Worm (Caenorhabditis elegans) whole organism, young adult: ENCODE measurements around the gene F09E5.12.

Experiments
- B0019.2 ChIP-seq: fragments of 200-800 bp; sonication (Bioruptor generic); conservative IDR thresholded peaks from 2 replicates; pipeline ENCODE4 v1.3.6; 2022; ENCODE audit warnings: missing genetic modification reagents, missing genetic modification characterization, missing compliant biosample characterization
- C17E4.6 ChIP-seq: fragments of 200-800 bp; sonication (Bioruptor generic); IDR thresholded peaks from 2 replicates; pipeline ENCODE4 v1.3.6; 2022; ENCODE audit warnings: missing genetic modification reagents, missing genetic modification characterization, missing compliant biosample characterization
- F39B2.1 ChIP-seq: fragments of 200-800 bp; sonication (Bioruptor generic); IDR thresholded peaks from 2 replicates; pipeline ENCODE4 v1.3.6; 2022; ENCODE audit warnings: missing genetic modification reagents, missing genetic modification characterization, missing compliant biosample characterization
- F49E8.2 ChIP-seq: sonication (generic microtip); optimal IDR thresholded peaks from 3 replicates; lab custom pipeline; 2017; ENCODE audit warnings: missing genetic modification characterization, mild to moderate bottlenecking, missing compliant biosample characterization, antibody characterized with exemption, moderate library complexity; ENCODE audit not compliant: insufficient read depth
- F57C9.4 ChIP-seq: sonication (generic microtip); optimal IDR thresholded peaks from 2 replicates; lab custom pipeline; 2017; ENCODE audit warnings: mild to moderate bottlenecking, missing genetic modification characterization, missing compliant biosample characterization
- K12H6.12 ChIP-seq: fragments of 200-800 bp; sonication (Bioruptor generic); optimal IDR thresholded peaks from 2 replicates; lab custom pipeline; 2018; ENCODE audit warnings: mild to moderate bottlenecking, missing genetic modification characterization, missing compliant biosample characterization
- Y53F4B.3 ChIP-seq: fragments of 200-800 bp; sonication (Bioruptor generic); IDR thresholded peaks from 2 replicates; pipeline ENCODE4 v1.3.6; 2022; ENCODE audit warnings: missing genetic modification reagents, missing genetic modification characterization, missing compliant biosample characterization
- Y56A3A.18 ChIP-seq: fragments of 200-800 bp; sonication (Bioruptor generic); IDR thresholded peaks from 2 replicates; pipeline ENCODE4 v1.3.6; 2022; ENCODE audit warnings: missing genetic modification reagents, missing genetic modification characterization, missing compliant biosample characterization
- Y95B8A.8 ChIP-seq: fragments of 200-800 bp; sonication (Bioruptor generic); IDR thresholded peaks from 2 replicates; pipeline ENCODE4 v1.3.6; 2022; ENCODE audit warnings: missing genetic modification reagents, missing genetic modification characterization, missing compliant biosample characterization
- aptf-3 ChIP-seq: fragments of 200-800 bp; sonication (Bioruptor generic); IDR thresholded peaks from 2 replicates; pipeline ENCODE4 v1.3.6; 2022; ENCODE audit warnings: missing genetic modification characterization, missing compliant biosample characterization
- athp-1 ChIP-seq: sonication (generic microtip); optimal IDR thresholded peaks from 2 replicates; lab custom pipeline; 2017; ENCODE audit warnings: mild to moderate bottlenecking, missing genetic modification characterization, missing compliant biosample characterization
- attf-6 ChIP-seq: fragments of 200-800 bp; sonication (Bioruptor generic); IDR thresholded peaks from 2 replicates; pipeline ENCODE4 v1.3.6; 2022; ENCODE audit warnings: missing genetic modification reagents, missing genetic modification characterization, missing compliant biosample characterization
- bed-2 ChIP-seq: fragments of 200-800 bp; sonication (Bioruptor generic); IDR thresholded peaks from 2 replicates; pipeline ENCODE4 v1.3.6; 2022; ENCODE audit warnings: missing genetic modification reagents, missing genetic modification characterization, missing compliant biosample characterization
- ccch-3 ChIP-seq: fragments of 200-800 bp; sonication (Bioruptor generic); optimal IDR thresholded peaks from 2 replicates; lab custom pipeline; 2018; ENCODE audit warnings: mild to moderate bottlenecking, missing genetic modification characterization, missing compliant biosample characterization
- ceh-27 ChIP-seq: fragments of 200-800 bp; sonication (Bioruptor generic); optimal IDR thresholded peaks from 2 replicates; lab custom pipeline; 2018; ENCODE audit warnings: mild to moderate bottlenecking, missing genetic modification characterization, moderate library complexity, missing compliant biosample characterization
- ceh-91 ChIP-seq: fragments of 200-800 bp; sonication (Bioruptor generic); IDR thresholded peaks from 2 replicates; pipeline ENCODE4 v1.3.6; 2022; ENCODE audit warnings: missing genetic modification reagents, missing genetic modification characterization, missing compliant biosample characterization
- die-1 ChIP-seq: sonication (generic microtip); optimal IDR thresholded peaks from 2 replicates; lab custom pipeline; 2016; ENCODE audit warnings: missing genotype, mild to moderate bottlenecking, missing genetic modification characterization, missing compliant biosample characterization
- dox-1 ChIP-seq: fragments of 200-800 bp; sonication (Bioruptor generic); IDR thresholded peaks from 2 replicates; pipeline ENCODE4 v1.3.6; 2022; ENCODE audit warnings: missing genetic modification reagents, missing genetic modification characterization, missing compliant biosample characterization
- dpff-1 ChIP-seq: sonication (generic microtip); optimal IDR thresholded peaks from 2 replicates; lab custom pipeline; 2017; ENCODE audit warnings: mild to moderate bottlenecking, missing genetic modification characterization, missing compliant biosample characterization
- dpl-1 ChIP-seq: fragments of 150-350 bp; optimal IDR thresholded peaks from 2 replicates; lab custom pipeline; 2014; ENCODE audit warnings: missing biosample characterization, missing genetic modification reagents, missing genetic modification characterization
- egl-18 ChIP-seq: fragments of 200-800 bp; sonication (Bioruptor generic); IDR thresholded peaks from 2 replicates; pipeline ENCODE4 v1.3.6; 2022; ENCODE audit warnings: missing genetic modification reagents, missing genetic modification characterization, missing compliant biosample characterization
- egl-44 ChIP-seq: fragments of 200-800 bp; sonication (Bioruptor generic); IDR thresholded peaks from 2 replicates; pipeline ENCODE4 v1.3.6; 2022; ENCODE audit warnings: missing genetic modification reagents, missing genetic modification characterization, missing compliant biosample characterization
- ekl-4 ChIP-seq: fragments of 200-800 bp; sonication (Bioruptor generic); IDR thresholded peaks from 2 replicates; pipeline ENCODE4 v1.3.6; 2022; ENCODE audit warnings: missing genetic modification reagents, missing genetic modification characterization, missing compliant biosample characterization
- hlh-26 ChIP-seq: fragments of 200-800 bp; sonication (Bioruptor generic); conservative IDR thresholded peaks from 2 replicates; pipeline ENCODE4 v1.3.6; 2022; ENCODE audit warnings: missing genetic modification reagents, missing genetic modification characterization, missing compliant biosample characterization
- hmg-1.2 ChIP-seq: fragments of 200-800 bp; sonication (Bioruptor generic); IDR thresholded peaks from 2 replicates; pipeline ENCODE4 v1.3.6; 2022; ENCODE audit warnings: missing genetic modification reagents, missing genetic modification characterization, missing compliant biosample characterization
- hrde-1 ChIP-seq: sonication (generic microtip); optimal IDR thresholded peaks from 2 replicates; lab custom pipeline; 2016; ENCODE audit warnings: missing genetic modification characterization, mild to moderate bottlenecking, missing compliant biosample characterization, moderate library complexity, missing genotype, missing genetic modification reagents, borderline replicate concordance
- hsf-1 ChIP-seq: fragments of 200-800 bp; sonication (Bioruptor generic); IDR thresholded peaks from 2 replicates; pipeline ENCODE4 v1.3.6; 2022; ENCODE audit warnings: missing genetic modification reagents, missing genetic modification characterization, missing compliant biosample characterization
- lag-1 ChIP-seq: fragments of 200-800 bp; sonication (Bioruptor generic); IDR thresholded peaks from 2 replicates; pipeline ENCODE4 v1.3.6; 2022; ENCODE audit warnings: missing genetic modification reagents, missing genetic modification characterization, missing compliant biosample characterization
- let-607 ChIP-seq, 2 experiments: fragments of 200-800 bp in 1 of 2; sonication (Bioruptor generic) in 1 of 2; sonication (generic microtip) in 1 of 2; optimal IDR thresholded peaks; 2 replicates each; lab custom pipeline; 2016 to 2018; ENCODE audit warnings: mild to moderate bottlenecking in 2 of 2, missing compliant biosample characterization in 2 of 2, missing genetic modification characterization in 2 of 2, moderate library complexity in 2 of 2, missing genotype in 1 of 2
- lin-54 ChIP-seq: fragments of 200-800 bp; sonication (Bioruptor generic); optimal IDR thresholded peaks from 2 replicates; lab custom pipeline; 2018; ENCODE audit warnings: mild to moderate bottlenecking, missing genetic modification characterization, missing compliant biosample characterization
- madf-3 ChIP-seq: fragments of 200-800 bp; sonication (Bioruptor generic); IDR thresholded peaks from 2 replicates; pipeline ENCODE4 v1.3.6; 2022; ENCODE audit warnings: missing genetic modification reagents, missing genetic modification characterization, missing compliant biosample characterization
- mxl-1 ChIP-seq: sonication (generic microtip); optimal IDR thresholded peaks from 2 replicates; lab custom pipeline; 2016; ENCODE audit warnings: missing genetic modification characterization, missing compliant biosample characterization
- nfya-2 ChIP-seq: fragments of 200-800 bp; sonication (Bioruptor generic); IDR thresholded peaks from 2 replicates; pipeline ENCODE4 v1.3.6; 2022; ENCODE audit warnings: missing genetic modification reagents, missing genetic modification characterization, missing compliant biosample characterization
- nfyb-1 ChIP-seq: fragments of 200-800 bp; sonication (Bioruptor generic); IDR thresholded peaks from 2 replicates; pipeline ENCODE4 v1.3.6; 2022; ENCODE audit warnings: missing genetic modification reagents, missing genetic modification characterization, missing compliant biosample characterization
- nhr-27 ChIP-seq: fragments of 200-800 bp; sonication (Bioruptor generic); optimal IDR thresholded peaks from 2 replicates; lab custom pipeline; 2018; ENCODE audit warnings: mild to moderate bottlenecking, missing genetic modification characterization, moderate library complexity, missing compliant biosample characterization
- pbrm-1 ChIP-seq: fragments of 200-800 bp; sonication (Bioruptor generic); IDR thresholded peaks from 2 replicates; pipeline ENCODE4 v1.3.6; 2022; ENCODE audit warnings: missing genetic modification reagents, missing genetic modification characterization, missing compliant biosample characterization
- rec-8 ChIP-seq, 2 experiments: sonication (generic microtip); optimal IDR thresholded peaks; 2 replicates each; lab custom pipeline; 2016; ENCODE audit warnings: mild to moderate bottlenecking in 2 of 2, missing genetic modification characterization in 2 of 2, missing genetic modification reagents in 2 of 2, missing genotype in 2 of 2, missing biosample characterization in 1 of 2, missing compliant biosample characterization in 1 of 2, moderate library complexity in 1 of 2
- repo-1 ChIP-seq: sonication (generic microtip); optimal IDR thresholded peaks from 2 replicates; lab custom pipeline; 2017; ENCODE audit warnings: mild to moderate bottlenecking, missing genetic modification characterization, missing compliant biosample characterization
- sea-2 ChIP-seq: fragments of 200-800 bp; sonication (Bioruptor generic); IDR thresholded peaks from 2 replicates; pipeline ENCODE4 v1.3.6; 2022; ENCODE audit warnings: missing genetic modification characterization, missing compliant biosample characterization
- snpc-3.4 ChIP-seq: sonication (generic microtip); optimal IDR thresholded peaks from 2 replicates; lab custom pipeline; 2017; ENCODE audit warnings: missing genetic modification characterization, mild to moderate bottlenecking, missing compliant biosample characterization, antibody characterized with exemption, moderate library complexity, missing genotype, missing genetic modification reagents
- somi-1 ChIP-seq: fragments of 200-800 bp; sonication (Bioruptor generic); optimal IDR thresholded peaks from 2 replicates; lab custom pipeline; 2018; ENCODE audit warnings: mild to moderate bottlenecking, missing genetic modification characterization, missing compliant biosample characterization
- tbp1 ChIP-seq: fragments of 200-800 bp; sonication (Bioruptor generic); optimal IDR thresholded peaks from 2 replicates; lab custom pipeline; 2018; ENCODE audit warnings: mild to moderate bottlenecking, missing genetic modification characterization, missing compliant biosample characterization
- tlf-1 ChIP-seq: fragments of 200-800 bp; sonication (Bioruptor generic); optimal IDR thresholded peaks from 2 replicates; lab custom pipeline; 2018; ENCODE audit warnings: mild to moderate bottlenecking, missing genetic modification characterization, missing compliant biosample characterization
- unc-130 ChIP-seq: sonication (generic microtip); optimal IDR thresholded peaks from 2 replicates; lab custom pipeline; 2016; ENCODE audit warnings: missing genetic modification reagents, missing genetic modification characterization, missing compliant biosample characterization
- unc-62 ChIP-seq: fragments of 150-350 bp; optimal IDR thresholded peaks from 2 replicates; lab custom pipeline; 2014; ENCODE audit warnings: missing biosample characterization, missing genetic modification reagents, missing genetic modification characterization
- ztf-18 ChIP-seq: sonication (generic microtip); optimal IDR thresholded peaks from 2 replicates; lab custom pipeline; 2016; ENCODE audit warnings: missing genotype, mild to moderate bottlenecking, missing genetic modification characterization, missing compliant biosample characterization
- ztf-26 ChIP-seq: sonication (generic microtip); optimal IDR thresholded peaks from 2 replicates; lab custom pipeline; 2017; ENCODE audit warnings: missing genetic modification characterization, missing compliant biosample characterization
- ztf-3 ChIP-seq: fragments of 200-800 bp; sonication (Bioruptor generic); optimal IDR thresholded peaks from 2 replicates; lab custom pipeline; 2018; ENCODE audit warnings: mild to moderate bottlenecking, missing genetic modification characterization, missing compliant biosample characterization

Gene F09E5.12

DNA sequence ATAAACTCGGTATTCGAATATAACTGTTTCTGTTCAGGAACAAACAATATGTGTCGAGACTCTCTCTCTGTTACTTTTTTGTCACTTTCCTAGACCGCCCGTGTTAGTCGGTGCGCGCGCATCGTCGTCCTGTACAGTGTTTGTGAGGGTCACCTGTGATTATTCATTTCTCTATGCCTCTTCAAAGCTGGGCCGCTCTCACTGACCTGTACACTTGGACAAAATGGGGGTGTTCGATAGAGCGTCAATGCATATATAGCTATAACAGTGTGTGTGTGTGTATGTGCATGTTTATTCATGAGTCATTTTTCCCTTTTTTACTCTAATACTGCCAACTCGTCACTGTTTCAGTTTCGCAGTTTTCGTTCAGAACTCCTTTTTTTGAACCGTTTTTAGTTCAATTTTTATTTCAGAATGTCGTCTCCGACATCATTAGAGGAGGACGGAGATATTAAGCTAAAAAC, 9.1 kb upstream of the F09E5.12 start, which contains the start of gene pkc-3 (continued):
- peak; percentile 72 for TF ChIP-seq tlf-1 (GFP tag; lab: Kevin White, UChicago)
- peak; percentile 65 for TF ChIP-seq ceh-27 (GFP tag; lab: Kevin White, UChicago)
- TF ChIP-seq let-607 (tag; optimal IDR thresholded peaks at IDR 0.05; lab: Kevin White, UChicago): peak; percentile 50 to 78
- peak; percentile 30; the same call in 1 of the 2 replicates for TF ChIP-seq egl-44
- TF ChIP-seq aptf-3 (GFP tag; lab: Robert Waterston, UW): no peak
- no peak for TF ChIP-seq sea-2
- TF ChIP-seq hsf-1 (GFP tag; lab: Robert Waterston, UW): peak; percentile 75
- TF ChIP-seq Y53F4B.3 (GFP tag; lab: Robert Waterston, UW): no peak
- peak; percentile 45; the same call in 1 of the 2 replicates for TF ChIP-seq attf-6 (GFP tag; lab: Robert Waterston, UW)
- no peak for TF ChIP-seq B0019.2 (GFP tag; lab: Robert Waterston, UW)
- TF ChIP-seq repo-1 (tag; lab: Kevin White, UChicago): peak; percentile 79
- peak; percentile 63 for TF ChIP-seq lin-54 (GFP tag; lab: Kevin White, UChicago)
- TF ChIP-seq hrde-1 (tag; lab: Kevin White, UChicago): peak; percentile 3
- no peak for TF ChIP-seq nfya-2 (GFP tag; lab: Robert Waterston, UW)
- no peak for TF ChIP-seq bed-2
- TF ChIP-seq unc-130: peak; percentile 34
- TF ChIP-seq madf-3 (GFP tag; lab: Robert Waterston, UW): peak; percentile 72
- no peak for TF ChIP-seq unc-62 (GFP tag; lab: Kevin White, UChicago)
- no peak for TF ChIP-seq F57C9.4 (tag; lab: Kevin White, UChicago)
- no peak for TF ChIP-seq mxl-1 (tag; lab: Kevin White, UChicago)
- TF ChIP-seq snpc-3.4 (tag; lab: Kevin White, UChicago): peak; percentile 80
- 0 out of 2 replicates have a peak, but pooled peaks have one; percentile 54 for TF ChIP-seq F39B2.1 (GFP tag; lab: Robert Waterston, UW)
- TF ChIP-seq rec-8 (tag; optimal IDR thresholded peaks at IDR 0.05; lab: Kevin White, UChicago): no peak
- peak; percentile 55 for TF ChIP-seq die-1
- TF ChIP-seq lag-1 (GFP tag; lab: Robert Waterston, UW): no peak
- TF ChIP-seq egl-18: 0 out of 2 replicates have a peak, but pooled peaks have one; percentile 3
- peak; percentile 44 for TF ChIP-seq dpff-1 (tag; lab: Kevin White, UChicago)
- no peak for TF ChIP-seq ceh-91
- peak; percentile 91 for TF ChIP-seq dox-1 (GFP tag; lab: Robert Waterston, UW)
- peak; percentile 78 for TF ChIP-seq ekl-4 (GFP tag; lab: Robert Waterston, UW)
- peak; percentile 83 for TF ChIP-seq ztf-18 (tag; lab: Kevin White, UChicago)
- TF ChIP-seq tbp1 (GFP tag; lab: Kevin White, UChicago): peak; percentile 60
- peak; percentile 59 for TF ChIP-seq hmg-1.2 (GFP tag; lab: Robert Waterston, UW)
- TF ChIP-seq hlh-26 (GFP tag; lab: Robert Waterston, UW): no peak
- TF ChIP-seq athp-1 (tag; lab: Kevin White, UChicago): peak; percentile 83
- peak; percentile 72 for TF ChIP-seq nfyb-1 (GFP tag; lab: Robert Waterston, UW)
- TF ChIP-seq Y95B8A.8 (GFP tag; lab: Robert Waterston, UW): peak; percentile 88
- no peak for TF ChIP-seq ccch-3 (GFP tag; lab: Kevin White, UChicago)
- TF ChIP-seq ztf-26 (tag; lab: Kevin White, UChicago): peak; percentile 51
- no peak for TF ChIP-seq nhr-27 (tag; lab: Kevin White, UChicago)
- TF ChIP-seq Y56A3A.18 (GFP tag; lab: Robert Waterston, UW): peak; percentile 84; the same call in 1 of the 2 replicates
- TF ChIP-seq pbrm-1 (GFP tag; lab: Robert Waterston, UW): peak; percentile 58
- TF ChIP-seq C17E4.6 (GFP tag; lab: Robert Waterston, UW): no peak
- TF ChIP-seq K12H6.12: peak; percentile 40
- no peak for TF ChIP-seq somi-1
- no peak for TF ChIP-seq ztf-3 (GFP tag; lab: Kevin White, UChicago)
- no peak for TF ChIP-seq dpl-1 (GFP tag; lab: Kevin White, UChicago)
- TF ChIP-seq F49E8.2 (tag; lab: Kevin White, UChicago): peak; percentile 28
